Worm (Caenorhabditis elegans) whole organism, mixed stage, embryonic: ENCODE data around the gene hpo-31.

ENCODE experiments used
- M03D4.4 ChIP-seq: sonication (generic microtip); optimal IDR thresholded peaks from 2 replicates; lab custom pipeline; 2017; ENCODE audit warnings: mild to moderate bottlenecking, missing genetic modification characterization, missing compliant biosample characterization
- bed-3 ChIP-seq: fragments of 200-800 bp; sonication (Bioruptor generic); optimal IDR thresholded peaks from 3 replicates; lab custom pipeline; 2018; ENCODE audit warnings: mild to moderate bottlenecking, missing genetic modification characterization, moderate library complexity, missing compliant biosample characterization
- blmp-1 ChIP-seq: fragments of 150-350 bp; optimal IDR thresholded peaks from 2 replicates; lab custom pipeline; 2014; ENCODE audit warnings: missing biosample characterization, missing genetic modification characterization
- ceh-39 ChIP-seq: fragments of 150-350 bp; optimal IDR thresholded peaks from 2 replicates; lab custom pipeline; 2014; ENCODE audit warnings: missing biosample characterization, missing genetic modification characterization
- ceh-43 ChIP-seq: fragments of 200-800 bp; sonication (Bioruptor generic); optimal IDR thresholded peaks from 2 replicates; lab custom pipeline; 2018; ENCODE audit warnings: mild to moderate bottlenecking, missing genetic modification characterization, moderate library complexity, missing compliant biosample characterization
- ceh-83 ChIP-seq: fragments of 200-800 bp; sonication (Bioruptor generic); optimal IDR thresholded peaks from 2 replicates; lab custom pipeline; 2018; ENCODE audit warnings: mild to moderate bottlenecking, missing genetic modification characterization, missing compliant biosample characterization
- ces-1 ChIP-seq: fragments of 150-350 bp; optimal IDR thresholded peaks from 2 replicates; lab custom pipeline; 2014; ENCODE audit warnings: missing biosample characterization, missing genetic modification reagents, missing genetic modification characterization
- cnd-1 ChIP-seq: fragments of 200-800 bp; sonication (Bioruptor generic); optimal IDR thresholded peaks from 2 replicates; lab custom pipeline; 2018; ENCODE audit warnings: mild to moderate bottlenecking, missing genetic modification characterization, missing compliant biosample characterization
- drap-1 ChIP-seq: fragments of 200-800 bp; sonication (Bioruptor generic); optimal IDR thresholded peaks from 3 replicates; lab custom pipeline; 2018; ENCODE audit warnings: mild to moderate bottlenecking, missing genetic modification characterization, missing compliant biosample characterization
- elt-1 ChIP-seq: sonication (generic microtip); optimal IDR thresholded peaks from 2 replicates; lab custom pipeline; 2017; ENCODE audit warnings: missing genetic modification characterization, mild to moderate bottlenecking, missing compliant biosample characterization, antibody characterized with exemption, moderate library complexity, borderline replicate concordance; ENCODE audit not compliant: insufficient read depth
- elt-3 ChIP-seq: fragments of 150-350 bp; optimal IDR thresholded peaks from 2 replicates; lab custom pipeline; 2014; ENCODE audit warnings: missing biosample characterization, missing genetic modification characterization
- flh-1 ChIP-seq: fragments of 200-800 bp; sonication (Bioruptor generic); optimal IDR thresholded peaks from 2 replicates; lab custom pipeline; 2018; ENCODE audit warnings: mild to moderate bottlenecking, missing genetic modification characterization, moderate library complexity, missing compliant biosample characterization
- ham-2 ChIP-seq: fragments of 200-800 bp; sonication (Bioruptor generic); optimal IDR thresholded peaks from 2 replicates; lab custom pipeline; 2018; ENCODE audit warnings: mild to moderate bottlenecking, missing genetic modification characterization, missing compliant biosample characterization
- hlh-1 ChIP-seq: fragments of 150-350 bp; optimal IDR thresholded peaks from 2 replicates; lab custom pipeline; 2014; ENCODE audit warnings: missing biosample characterization, missing genetic modification reagents, missing genetic modification characterization
- lin-13 ChIP-seq: fragments of 150-350 bp; optimal IDR thresholded peaks from 2 replicates; lab custom pipeline; 2014; ENCODE audit warnings: missing biosample characterization, missing genetic modification characterization
- lin-32 ChIP-seq: fragments of 200-800 bp; sonication (Bioruptor generic); optimal IDR thresholded peaks from 2 replicates; lab custom pipeline; 2018; ENCODE audit warnings: mild to moderate bottlenecking, missing genetic modification characterization, missing compliant biosample characterization
- lsy-2 ChIP-seq: fragments of 150-350 bp; optimal IDR thresholded peaks from 2 replicates; lab custom pipeline; 2014; ENCODE audit warnings: missing biosample characterization, missing genetic modification characterization
- mab-5 ChIP-seq: fragments of 150-350 bp; optimal IDR thresholded peaks from 2 replicates; lab custom pipeline; 2014; ENCODE audit warnings: missing biosample characterization, missing genetic modification characterization
- mep-1 ChIP-seq: fragments of 150-350 bp; optimal IDR thresholded peaks from 2 replicates; lab custom pipeline; 2017; ENCODE audit warnings: missing biosample characterization, missing genetic modification reagents, missing genetic modification characterization, inconsistent platforms
- mls-2 ChIP-seq: sonication (generic microtip); optimal IDR thresholded peaks from 2 replicates; lab custom pipeline; 2016; ENCODE audit warnings: mild to moderate bottlenecking, missing genetic modification characterization, moderate library complexity, missing compliant biosample characterization
- nhr-12 ChIP-seq: fragments of 150-350 bp; optimal IDR thresholded peaks from 2 replicates; lab custom pipeline; 2014; ENCODE audit warnings: missing biosample characterization, missing genetic modification characterization
- nhr-2 ChIP-seq: fragments of 150-350 bp; optimal IDR thresholded peaks from 2 replicates; lab custom pipeline; 2014; ENCODE audit warnings: missing biosample characterization, missing genetic modification characterization
- nhr-237 ChIP-seq: fragments of 150-350 bp; optimal IDR thresholded peaks from 2 replicates; lab custom pipeline; 2014; ENCODE audit warnings: missing biosample characterization, missing genetic modification characterization
- nhr-28 ChIP-seq: fragments of 150-350 bp; optimal IDR thresholded peaks from 2 replicates; lab custom pipeline; 2014; ENCODE audit warnings: missing biosample characterization, missing genetic modification characterization
- nhr-76 ChIP-seq: sonication (generic microtip); optimal IDR thresholded peaks from 2 replicates; lab custom pipeline; 2017; ENCODE audit warnings: missing biosample characterization, missing genetic modification characterization
- pha-4 ChIP-seq: fragments of 150-350 bp; optimal IDR thresholded peaks from 2 replicates; lab custom pipeline; 2018; ENCODE audit warnings: missing biosample characterization, missing genetic modification reagents, missing genetic modification characterization
- sem-2 ChIP-seq: fragments of 200-800 bp; sonication (Bioruptor generic); optimal IDR thresholded peaks from 2 replicates; lab custom pipeline; 2018; ENCODE audit warnings: mild to moderate bottlenecking, missing genetic modification characterization, missing compliant biosample characterization
- snpc-4 ChIP-seq: fragments of 150-350 bp; optimal IDR thresholded peaks from 2 replicates; lab custom pipeline; 2014; ENCODE audit warnings: missing biosample characterization, missing genetic modification characterization
- sptf-1 ChIP-seq: sonication (generic microtip); optimal IDR thresholded peaks from 2 replicates; lab custom pipeline; 2017; ENCODE audit warnings: mild to moderate bottlenecking, missing genetic modification characterization, moderate library complexity, missing compliant biosample characterization
- tbx-8 ChIP-seq: fragments of 200-800 bp; sonication (Bioruptor generic); optimal IDR thresholded peaks from 2 replicates; lab custom pipeline; 2018; ENCODE audit warnings: mild to moderate bottlenecking, missing genetic modification characterization, moderate library complexity, missing compliant biosample characterization
- unc-120 ChIP-seq: sonication (generic microtip); optimal IDR thresholded peaks from 2 replicates; lab custom pipeline; 2017; ENCODE audit warnings: missing genetic modification characterization, missing compliant biosample characterization; ENCODE audit not compliant: poor library complexity, severe bottlenecking
- unc-39 ChIP-seq: fragments of 150-350 bp; optimal IDR thresholded peaks from 2 replicates; lab custom pipeline; 2014; ENCODE audit warnings: missing biosample characterization, missing genetic modification characterization
- unc-62 ChIP-seq: fragments of 150-350 bp; optimal IDR thresholded peaks from 2 replicates; lab custom pipeline; 2014; ENCODE audit warnings: missing biosample characterization, missing genetic modification reagents, missing genetic modification characterization
- zip-8 ChIP-seq: fragments of 150-350 bp; optimal IDR thresholded peaks from 2 replicates; lab custom pipeline; 2014; ENCODE audit warnings: missing biosample characterization, missing genetic modification characterization
- ztf-11 ChIP-seq: fragments of 150-350 bp; optimal IDR thresholded peaks from 2 replicates; lab custom pipeline; 2014; ENCODE audit warnings: missing biosample characterization, missing genetic modification characterization

hpo-31 gene

ce11 chrV:13787225-13787898, 35.5 kb upstream of the hpo-31 start, which contains the start of the genes F53C11.4 and F53C11.5:
Gene F53C11.4, minus strand, starts transcription at chrV:13787352.
Gene F53C11.5, plus strand, starts transcription at chrV:13787549.
- TF ChIP-seq bed-3 (GFP tag; lab: Kevin White, UChicago) (no peak), M03D4.4 (tag; lab: Kevin White, UChicago) (no peak), mep-1 (peak; percentile 7), unc-120 (tag; lab: Kevin White, UChicago) (peak; percentile 8), unc-62 (peak; percentile 43), blmp-1 (tag; lab: Kevin White, UChicago) (no peak), unc-39 (no peak), elt-3 (tag; lab: Kevin White, UChicago) (no peak), ceh-43 (GFP tag; lab: Kevin White, UChicago) (no peak), zip-8 (tag; lab: Kevin White, UChicago) (no peak), hlh-1 (tag; lab: Kevin White, UChicago) (no peak), sptf-1 (tag; lab: Kevin White, UChicago) (no peak), flh-1 (no peak), lsy-2 (peak; percentile 42), mab-5 (tag; lab: Kevin White, UChicago) (no peak), nhr-2 (peak; percentile 98), ces-1 (GFP tag; lab: Kevin White, UChicago) (no peak), nhr-237 (tag; lab: Kevin White, UChicago) (peak; percentile 30), ceh-39 (tag; lab: Kevin White, UChicago) (no peak), ham-2 (GFP tag; lab: Kevin White, UChicago) (no peak), cnd-1 (tag; lab: Kevin White, UChicago) (no peak), lin-13 (tag; lab: Kevin White, UChicago) (no peak), drap-1 (GFP tag; lab: Kevin White, UChicago) (no peak), pha-4 (tag; lab: Kevin White, UChicago) (no peak), ztf-11 (tag; lab: Kevin White, UChicago) (no peak), tbx-8 (GFP tag; lab: Kevin White, UChicago) (no peak), nhr-76 (tag; lab: Kevin White, UChicago) (no peak), sem-2 (no peak), ceh-83 (GFP tag; lab: Kevin White, UChicago) (no peak), lin-32 (GFP tag; lab: Kevin White, UChicago) (no peak), nhr-12 (tag; lab: Kevin White, UChicago) (no peak), elt-1 (tag; lab: Kevin White, UChicago) (no peak), nhr-28 (tag; lab: Kevin White, UChicago) (no peak), mls-2 (tag; lab: Kevin White, UChicago) (no peak), snpc-4 (no peak)

- TF ChIP-seq lin-32 (GFP tag; lab: Kevin White, UChicago), result no peak
- TF ChIP-seq mls-2 (tag; lab: Kevin White, UChicago), result no peak
- no peak for TF ChIP-seq nhr-237 (tag; lab: Kevin White, UChicago)
- TF ChIP-seq hlh-1 (tag; lab: Kevin White, UChicago), result no peak
- TF ChIP-seq nhr-12 (tag; lab: Kevin White, UChicago), result no peak
- no peak for TF ChIP-seq elt-3 (tag; lab: Kevin White, UChicago)
- TF ChIP-seq lin-13 (tag; lab: Kevin White, UChicago), result no peak
- TF ChIP-seq ceh-39 (tag; lab: Kevin White, UChicago), result no peak
- no peak for TF ChIP-seq mab-5 (tag; lab: Kevin White, UChicago)
- no peak for TF ChIP-seq tbx-8 (GFP tag; lab: Kevin White, UChicago)
- no peak for TF ChIP-seq drap-1 (GFP tag; lab: Kevin White, UChicago)
Measured at ce11 chrV:13787948-13788681, 34.7 kb upstream of the hpo-31 start.

ce11 chrV:13789362-13789761, 33.5 kb upstream of the hpo-31 start:
- TF ChIP-seq sptf-1 (tag; lab: Kevin White, UChicago) (peak; percentile 38), tbx-8 (GFP tag; lab: Kevin White, UChicago) (no peak), lin-32 (GFP tag; lab: Kevin White, UChicago) (no peak), elt-1 (tag; lab: Kevin White, UChicago) (no peak), nhr-237 (tag; lab: Kevin White, UChicago) (peak; percentile 82), sem-2 (no peak), M03D4.4 (tag; lab: Kevin White, UChicago) (no peak), elt-3 (tag; lab: Kevin White, UChicago) (no peak), ceh-39 (tag; lab: Kevin White, UChicago) (peak; percentile 36), drap-1 (GFP tag; lab: Kevin White, UChicago) (peak; percentile 43), unc-39 (no peak), ham-2 (GFP tag; lab: Kevin White, UChicago) (no peak), lsy-2 (peak; percentile 75), mab-5 (tag; lab: Kevin White, UChicago) (no peak), nhr-12 (tag; lab: Kevin White, UChicago) (no peak), flh-1 (no peak), mep-1 (peak; percentile 81), snpc-4 (no peak), ceh-83 (GFP tag; lab: Kevin White, UChicago) (no peak), nhr-76 (tag; lab: Kevin White, UChicago) (no peak), unc-120 (tag; lab: Kevin White, UChicago) (peak; percentile 91), mls-2 (tag; lab: Kevin White, UChicago) (peak; percentile 85), unc-62 (peak; percentile 94), lin-13 (tag; lab: Kevin White, UChicago) (peak; percentile 78), cnd-1 (tag; lab: Kevin White, UChicago) (peak; percentile 9), bed-3 (GFP tag; lab: Kevin White, UChicago) (no peak), nhr-2 (peak; percentile 93), pha-4 (tag; lab: Kevin White, UChicago) (peak; percentile 97), zip-8 (tag; lab: Kevin White, UChicago) (no peak), ceh-43 (GFP tag; lab: Kevin White, UChicago) (peak; percentile 24), nhr-28 (tag; lab: Kevin White, UChicago) (no peak), ces-1 (GFP tag; lab: Kevin White, UChicago) (peak; percentile 59), ztf-11 (tag; lab: Kevin White, UChicago) (no peak), blmp-1 (tag; lab: Kevin White, UChicago) (no peak), hlh-1 (tag; lab: Kevin White, UChicago) (peak; percentile 47)
- TF ChIP-seq, all 35 proteins: peak for 16
